Worm (Caenorhabditis elegans): Measurements from ENCODE around the gene nhr-60.

DNA sequence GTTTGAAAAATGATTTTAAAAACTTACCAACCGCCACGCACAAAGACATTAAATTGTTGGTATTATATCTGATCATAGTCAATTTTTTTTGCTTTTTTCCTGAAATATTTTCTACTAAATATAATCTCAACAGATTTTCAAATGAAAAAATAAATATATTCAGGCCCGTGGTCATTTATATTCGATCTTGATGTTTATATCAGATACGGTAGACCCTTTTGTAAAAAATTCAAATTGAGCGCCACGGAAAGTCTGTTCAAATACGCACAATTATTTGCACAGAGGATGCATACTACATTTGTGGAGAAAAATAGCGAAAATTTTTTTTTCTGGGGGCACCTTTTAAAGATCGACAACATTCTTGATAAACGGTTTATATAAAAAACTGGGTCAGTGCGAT lies 19.4 kb upstream of the nhr-60 start, which contains the start of gene T26E4.4:
- TF ChIP-seq mep-1 (tag; optimal IDR thresholded peaks at IDR 0.05): no peak
- no peak for TF ChIP-seq ztf-4 (tag; optimal IDR thresholded peaks at IDR 0.05)
- no peak for TF ChIP-seq aly-2 (tag; optimal IDR thresholded peaks at IDR 0.05)
- no peak for TF ChIP-seq unc-130 (tag; optimal IDR thresholded peaks at IDR 0.05)
- TF ChIP-seq blmp-1 (tag; optimal IDR thresholded peaks at IDR 0.05): no peak
- TF ChIP-seq egl-27 (tag; optimal IDR thresholded peaks at IDR 0.05): no peak
- no peak for TF ChIP-seq mdl-1 (tag; optimal IDR thresholded peaks at IDR 0.05)
- no peak for TF ChIP-seq hlh-4 (tag; optimal IDR thresholded peaks at IDR 0.05)

All from whole organism, L1 larva.